Worm (Caenorhabditis elegans) whole organism, midembryonic: ENCODE data around the gene ins-17.

Experiments used
- T22C8.4 ChIP-seq: fragments of 200-800 bp; sonication (Bioruptor generic); IDR thresholded peaks from 2 replicates; pipeline ENCODE4 v1.3.6; 2022; ENCODE audit warnings: missing genetic modification characterization, missing compliant biosample characterization
- cog-1 ChIP-seq: sonication (generic microtip); optimal IDR thresholded peaks from 2 replicates; lab custom pipeline; 2016; ENCODE audit warnings: missing genetic modification characterization, missing compliant biosample characterization
- flt-1 ChIP-seq: fragments of 200-800 bp; sonication (Bioruptor generic); IDR thresholded peaks from 2 replicates; pipeline ENCODE4 v1.3.6; 2022; ENCODE audit warnings: missing genetic modification characterization, missing compliant biosample characterization
- klf-2 ChIP-seq: fragments of 200-800 bp; sonication (Bioruptor generic); conservative IDR thresholded peaks from 2 replicates; pipeline ENCODE4 v1.3.6; 2022; ENCODE audit warnings: missing genetic modification reagents, missing genetic modification characterization, missing compliant biosample characterization
- med-1 ChIP-seq: sonication (generic microtip); optimal IDR thresholded peaks from 2 replicates; lab custom pipeline; 2017; ENCODE audit warnings: missing genetic modification characterization, mild to moderate bottlenecking, missing compliant biosample characterization, antibody characterized with exemption, missing genetic modification reagents; ENCODE audit not compliant: insufficient read depth
- tab-1 ChIP-seq: fragments of 200-800 bp; sonication (Bioruptor generic); IDR thresholded peaks from 2 replicates; pipeline ENCODE4 v1.3.6; 2022; ENCODE audit warnings: missing genetic modification characterization, missing compliant biosample characterization
- ztf-23 ChIP-seq: fragments of 200-800 bp; sonication (Bioruptor generic); IDR thresholded peaks from 2 replicates; pipeline ENCODE4 v1.3.6; 2022; ENCODE audit warnings: missing genetic modification reagents, missing genetic modification characterization, missing compliant biosample characterization
- ztf-29 ChIP-seq: fragments of 200-800 bp; sonication (Bioruptor generic); IDR thresholded peaks from 2 replicates; pipeline ENCODE4 v1.3.6; 2022; ENCODE audit warnings: missing genetic modification reagents, missing genetic modification characterization, missing compliant biosample characterization

DNA sequence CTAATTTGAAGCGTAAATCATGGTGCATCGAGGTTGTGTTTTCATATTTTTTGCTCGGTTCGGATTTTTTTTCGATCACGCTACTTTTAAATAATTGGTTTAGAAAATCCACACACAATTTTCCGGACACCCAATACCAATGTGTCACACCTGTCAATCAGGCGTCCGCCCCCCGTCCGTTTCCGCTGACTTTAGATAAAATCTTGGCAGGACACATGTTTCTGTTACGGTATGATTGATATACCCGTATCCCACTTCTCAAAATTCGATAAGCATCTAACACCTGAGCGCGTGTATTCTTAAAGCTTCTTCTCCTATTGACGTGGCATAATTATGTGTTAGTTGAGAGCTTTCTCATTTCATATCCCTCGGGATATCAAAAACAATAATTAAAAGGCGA lies 29.3 kb downstream of the ins-17 start:
- TF ChIP-seq tab-1 (GFP tag; lab: Robert Waterston, UW), result no peak
- no peak for TF ChIP-seq flt-1 (GFP tag; lab: Robert Waterston, UW)
- TF ChIP-seq med-1, result no peak
- TF ChIP-seq klf-2, result no peak
- no peak for TF ChIP-seq ztf-23 (GFP tag; lab: Robert Waterston, UW)
- TF ChIP-seq ztf-29 (GFP tag; lab: Robert Waterston, UW), result no peak
- no peak for TF ChIP-seq cog-1 (tag; lab: Kevin White, UChicago)
- TF ChIP-seq T22C8.4 (GFP tag; lab: Robert Waterston, UW), result no peak
